Worm (Caenorhabditis elegans): ENCODE data around the gene sdz-12.

Gene sdz-12

DNA sequence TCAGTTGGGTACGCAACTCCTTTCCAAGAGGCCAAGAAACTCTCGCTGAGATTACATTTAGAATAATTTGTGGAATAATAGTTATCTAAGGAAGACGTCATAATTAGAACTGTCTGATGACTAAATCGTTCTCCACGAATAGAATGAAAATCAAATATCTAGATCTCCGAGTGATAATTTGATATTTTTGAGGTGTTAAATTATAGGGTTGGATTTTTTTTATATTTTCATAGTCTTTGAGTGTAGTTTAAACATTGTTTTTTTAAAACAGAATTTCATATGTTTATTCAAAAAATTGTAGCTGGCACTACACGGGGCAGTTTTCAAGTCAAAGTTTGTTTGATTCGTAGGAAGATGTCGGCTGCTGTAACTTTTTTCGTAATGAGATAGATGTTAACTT lies 15.2 kb downstream of the sdz-12 start, which contains the start of gene srh-99:
Gene srh-99 (minus strand): TSS at position 101 of the 400 bp plus-strand sequence.
- no peak for TF ChIP-seq xbp-1 (tag; optimal IDR thresholded peaks at IDR 0.05)
- TF ChIP-seq nhr-47 (tag; optimal IDR thresholded peaks at IDR 0.05): no peak
- TF ChIP-seq mab-9 (GFP tag; IDR thresholded peaks at IDR 0.05): no peak
- no peak for TF ChIP-seq sptf-1 (tag; optimal IDR thresholded peaks at IDR 0.05)
- TF ChIP-seq zip-4 (GFP tag; optimal IDR thresholded peaks at IDR 0.05): no peak
- no peak for TF ChIP-seq grh-1 (GFP tag; IDR thresholded peaks at IDR 0.05)
- no peak for TF ChIP-seq elt-2 (tag; optimal IDR thresholded peaks at IDR 0.05)
- TF ChIP-seq skn-1 (tag; optimal IDR thresholded peaks at IDR 0.05): no peak
- TF ChIP-seq efl-3 (GFP tag; optimal IDR thresholded peaks at IDR 0.05): no peak
- no peak for TF ChIP-seq pag-3 (tag; optimal IDR thresholded peaks at IDR 0.05; ENCODE audit: borderline replicate concordance, insufficient read depth)
- no peak for TF ChIP-seq tlp-1 (tag; optimal IDR thresholded peaks at IDR 0.05)
- TF ChIP-seq lin-15B (tag; optimal IDR thresholded peaks at IDR 0.05): no peak
- TF ChIP-seq nhr-84 (tag; optimal IDR thresholded peaks at IDR 0.05): no peak
- no peak for TF ChIP-seq nhr-20 (tag; optimal IDR thresholded peaks at IDR 0.05)
- no peak for TF ChIP-seq ztf-4 (tag; optimal IDR thresholded peaks at IDR 0.05)

DNA sequence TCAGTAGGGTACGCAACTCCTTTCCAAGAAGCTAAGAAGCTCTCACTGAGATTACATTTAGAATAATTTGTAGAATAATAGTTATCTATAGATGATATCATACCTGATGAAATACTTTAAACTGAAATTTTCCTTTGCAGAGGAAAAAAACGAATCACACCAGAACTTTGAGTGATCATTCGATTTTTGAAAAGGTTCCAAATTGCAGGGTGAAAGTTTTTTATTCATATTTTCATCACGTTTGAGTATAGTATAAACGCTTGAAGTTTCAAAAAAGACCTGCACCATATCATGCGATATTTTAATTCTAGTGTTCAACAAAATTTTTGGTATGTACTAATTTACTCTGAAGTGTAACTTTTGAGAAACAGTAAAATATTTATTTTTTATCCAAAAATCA lies 17.0 kb downstream of the sdz-12 start, which contains the start of gene srh-100:
Gene srh-100 (minus strand): TSS at position 101 of the 400 bp plus-strand sequence.
- TF ChIP-seq ceh-88 (GFP tag; IDR thresholded peaks at IDR 0.05) (no peak), lin-15B (tag; optimal IDR thresholded peaks at IDR 0.05) (no peak), Y116A8C.19 (tag; optimal IDR thresholded peaks at IDR 0.05; ENCODE audit: borderline replicate concordance) (no peak), sox-4 (tag; optimal IDR thresholded peaks at IDR 0.05) (no peak), aly-2 (tag; optimal IDR thresholded peaks at IDR 0.05) (no peak)

DNA sequence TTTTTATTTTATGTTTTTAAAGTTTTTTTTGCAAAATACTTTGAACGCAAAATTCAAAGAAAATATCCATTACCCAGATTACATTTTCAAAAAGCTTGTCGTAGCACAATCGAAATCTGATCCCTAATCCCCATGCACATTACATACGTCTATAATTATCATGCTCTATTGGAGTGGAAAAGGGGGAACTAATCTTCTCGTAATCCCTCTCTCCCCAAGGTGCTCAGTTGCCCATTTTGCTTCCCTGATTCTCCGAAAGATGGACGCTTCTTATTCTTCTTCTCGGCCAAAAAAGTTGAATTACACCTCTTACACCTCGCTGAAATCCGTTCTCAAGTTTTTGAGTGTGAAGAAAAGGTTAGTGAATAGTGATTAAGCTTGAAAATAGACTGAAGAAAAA lies 20.6 kb downstream of the sdz-12 start, which contains the start of gene fbxc-53:
Gene fbxc-53 (plus strand): TSS at position 245 of the 400 bp plus-strand sequence.
- TF ChIP-seq efl-1 (optimal IDR thresholded peaks at IDR 0.05) (no peak), efl-1 (GFP tag; optimal IDR thresholded peaks at IDR 0.05 in 1 of 2) (no peak), zag-1 (tag; optimal IDR thresholded peaks at IDR 0.05) (no peak), mab-9 (GFP tag; IDR thresholded peaks at IDR 0.05) (no peak), dsc-1 (tag; optimal IDR thresholded peaks at IDR 0.05) (peak; percentile 77), alr-1 (tag; optimal IDR thresholded peaks at IDR 0.05; ENCODE audit: borderline replicate concordance) (no peak), hpl-2 (GFP tag; optimal IDR thresholded peaks at IDR 0.05) (no peak), ztf-4 (tag; optimal IDR thresholded peaks at IDR 0.05) (no peak), fkh-8 (tag; optimal IDR thresholded peaks at IDR 0.05) (peak; percentile 45)

ce11 chrII:3709255-3709654 lies 22.4 kb downstream of the sdz-12 start, which contains the start of gene srx-110:
Gene srx-110, plus strand, starts transcription at chrII:3709555.
- TF ChIP-seq snpc-4 (tag; optimal IDR thresholded peaks at IDR 0.05): no peak
- no peak for TF ChIP-seq skn-1 (tag; optimal IDR thresholded peaks at IDR 0.05)
- no peak for TF ChIP-seq tbx-2 (tag; optimal IDR thresholded peaks at IDR 0.05)
- no peak for TF ChIP-seq nhr-20 (tag; optimal IDR thresholded peaks at IDR 0.05)
- no peak for TF ChIP-seq swsn-7 (tag; optimal IDR thresholded peaks at IDR 0.05)

ce11 chrII:3705320-3705719 lies 26.3 kb downstream of the sdz-12 start, which contains the start of gene srx-108:
Gene srx-108, plus strand, starts transcription at chrII:3705620.
- no peak for TF ChIP-seq efl-1 (optimal IDR thresholded peaks at IDR 0.05)
- TF ChIP-seq efl-1 (GFP tag; optimal IDR thresholded peaks at IDR 0.05 in 1 of 2): peak in 1 of 2 experiments; percentile 54
- no peak for TF ChIP-seq nhr-76 (tag; optimal IDR thresholded peaks at IDR 0.05)

DNA sequence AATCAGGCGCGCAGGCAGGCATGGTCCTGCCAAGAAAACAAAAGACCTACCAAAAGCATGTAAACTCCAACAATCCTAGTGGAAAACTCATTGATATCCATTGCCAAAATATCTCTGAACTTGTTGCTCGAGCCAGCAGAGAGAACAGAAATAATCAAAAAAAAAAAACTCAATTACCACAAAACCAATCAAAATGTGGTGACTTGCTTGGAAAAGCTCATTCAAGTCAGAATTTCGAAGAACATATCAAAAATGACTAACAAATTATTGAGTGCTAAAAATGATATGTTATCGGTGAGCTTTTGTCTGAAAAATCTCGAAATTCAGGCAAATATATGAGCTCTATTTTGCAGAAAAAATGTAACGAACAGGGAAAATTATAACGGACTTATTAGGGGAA lies 30.3 kb downstream of the sdz-12 start, which contains the start of gene srx-105:
Gene srx-105 (minus strand): TSS at position 101 of the 400 bp plus-strand sequence.
- TF ChIP-seq lin-15B (tag; optimal IDR thresholded peaks at IDR 0.05) (no peak), aha-1 (tag; optimal IDR thresholded peaks at IDR 0.05) (no peak), sox-4 (tag; optimal IDR thresholded peaks at IDR 0.05) (no peak), rnt-1 (tag; optimal IDR thresholded peaks at IDR 0.05) (no peak), ceh-63 (GFP tag; optimal IDR thresholded peaks at IDR 0.05) (no peak), hpl-2 (GFP tag; optimal IDR thresholded peaks at IDR 0.05) (no peak), mep-1 (tag; optimal IDR thresholded peaks at IDR 0.05) (no peak), vab-15 (tag; optimal IDR thresholded peaks at IDR 0.05) (no peak), alr-1 (tag; optimal IDR thresholded peaks at IDR 0.05; ENCODE audit: borderline replicate concordance) (no peak), ceh-88 (GFP tag; IDR thresholded peaks at IDR 0.05) (no peak), ztf-11 (tag; optimal IDR thresholded peaks at IDR 0.05) (no peak), fkh-8 (tag; optimal IDR thresholded peaks at IDR 0.05) (no peak), pag-3 (tag; optimal IDR thresholded peaks at IDR 0.05; ENCODE audit: borderline replicate concordance, insufficient read depth) (no peak), ets-5 (GFP tag; IDR thresholded peaks at IDR 0.05) (no peak), dsc-1 (tag; optimal IDR thresholded peaks at IDR 0.05) (no peak), Y116A8C.19 (tag; optimal IDR thresholded peaks at IDR 0.05; ENCODE audit: borderline replicate concordance) (no peak), ceh-90 (tag; optimal IDR thresholded peaks at IDR 0.05) (no peak)

Measured in whole organism, L1 larva.